Fruit fly (Drosophila melanogaster) whole organism, embryonic: ENCODE measurements around the gene Sec22.

Experiments used
- Antp ChIP-seq: fragments of 200-800 bp; sonication (Bioruptor generic); optimal IDR thresholded peaks from 3 replicates; lab custom pipeline; 2016; ENCODE audit warnings: missing biosample characterization, missing genetic modification characterization
- Blimp-1 ChIP-seq: fragments of 200-800 bp; sonication (Bioruptor generic); optimal IDR thresholded peaks from 3 replicates; lab custom pipeline; 2018; ENCODE audit warnings: missing biosample characterization, missing genetic modification characterization, mild to moderate bottlenecking, moderate library complexity, missing genetic modification reagents
- CG10462 ChIP-seq: fragments of 200-800 bp; sonication (Bioruptor generic); optimal IDR thresholded peaks from 2 replicates; lab custom pipeline; 2016; ENCODE audit warnings: missing biosample characterization, missing genetic modification characterization
- CG10565 ChIP-seq: fragments of 200-800 bp; sonication (Bioruptor generic); optimal IDR thresholded peaks from 3 replicates; lab custom pipeline; 2016; ENCODE audit warnings: missing biosample characterization, mild to moderate bottlenecking, missing genetic modification characterization
- CG11085 ChIP-seq: fragments of 200-800 bp; sonication (Bioruptor generic); IDR thresholded peaks from 2 replicates; pipeline ENCODE4 v1.3.6; 2022; ENCODE audit warnings: missing biosample characterization, missing genetic modification characterization
- CG12219 ChIP-seq: fragments of 200-800 bp; sonication (Bioruptor generic); optimal IDR thresholded peaks from 3 replicates; lab custom pipeline; 2018; ENCODE audit warnings: missing biosample characterization, mild to moderate bottlenecking, missing genetic modification characterization
- CG1233 ChIP-seq: fragments of 200-800 bp; sonication (Bioruptor generic); optimal IDR thresholded peaks from 4 replicates; lab custom pipeline; 2018; ENCODE audit warnings: missing biosample characterization, mild to moderate bottlenecking, missing genetic modification characterization
- CG12744 ChIP-seq: fragments of 200-800 bp; sonication (Bioruptor generic); optimal IDR thresholded peaks from 2 replicates; lab custom pipeline; 2016; ENCODE audit warnings: missing biosample characterization, missing genetic modification characterization
- CG13287 ChIP-seq: fragments of 200-800 bp; sonication (Bioruptor generic); IDR thresholded peaks from 2 replicates; pipeline ENCODE4 v1.3.6; 2022; ENCODE audit warnings: missing biosample characterization, missing genetic modification characterization; ENCODE audit not compliant: partially characterized antibody
- CG14965 ChIP-seq: fragments of 200-800 bp; sonication (Bioruptor generic); optimal IDR thresholded peaks from 2 replicates; lab custom pipeline; 2016; ENCODE audit warnings: missing biosample characterization, missing genetic modification characterization, borderline replicate concordance
- CG2129 ChIP-seq: fragments of 200-800 bp; sonication (Bioruptor generic); IDR thresholded peaks from 2 replicates; pipeline ENCODE4 v1.3.6; 2022; ENCODE audit warnings: missing biosample characterization, missing genetic modification characterization; ENCODE audit not compliant: partially characterized antibody
- CG31388 ChIP-seq: fragments of 200-800 bp; sonication (Bioruptor generic); optimal IDR thresholded peaks from 2 replicates; lab custom pipeline; 2016; ENCODE audit warnings: missing biosample characterization, missing genetic modification characterization
- CG32772 ChIP-seq: fragments of 200-800 bp; sonication (Bioruptor generic); IDR thresholded peaks from 2 replicates; pipeline ENCODE4 v1.3.6; 2022; ENCODE audit warnings: missing biosample characterization, missing genetic modification characterization
- CG3995 ChIP-seq: fragments of 200-800 bp; sonication (Bioruptor generic); optimal IDR thresholded peaks from 3 replicates; lab custom pipeline; 2016; ENCODE audit warnings: missing biosample characterization, missing genetic modification characterization
- CG6791 ChIP-seq: fragments of 200-800 bp; sonication (Bioruptor generic); IDR thresholded peaks from 3 replicates; pipeline ENCODE4 v1.3.6; 2022; ENCODE audit warnings: missing biosample characterization, missing genetic modification characterization; ENCODE audit not compliant: partially characterized antibody
- CG6854 ChIP-seq: fragments of 200-800 bp; sonication (Bioruptor generic); optimal IDR thresholded peaks from 3 replicates; lab custom pipeline; 2017; ENCODE audit warnings: missing biosample characterization, mild to moderate bottlenecking, missing genetic modification characterization
- CrebB ChIP-seq: fragments of 200-800 bp; sonication (Bioruptor generic); optimal IDR thresholded peaks from 3 replicates; lab custom pipeline; 2018; ENCODE audit warnings: missing biosample characterization, mild to moderate bottlenecking, missing genetic modification characterization
- Dref ChIP-seq: fragments of 200-800 bp; sonication (Bioruptor generic); IDR thresholded peaks from 2 replicates; pipeline ENCODE4 v1.3.6; 2022; ENCODE audit warnings: missing biosample characterization, missing genetic modification characterization
- Drgx ChIP-seq: fragments of 200-800 bp; sonication (Bioruptor generic); IDR thresholded peaks from 2 replicates; pipeline ENCODE4 v1.3.6; 2022; ENCODE audit warnings: missing biosample characterization, missing genetic modification characterization
- Gug ChIP-seq: fragments of 200-800 bp; sonication (Bioruptor generic); IDR thresholded peaks from 4 replicates; pipeline ENCODE4 v1.3.6; 2022; ENCODE audit warnings: missing biosample characterization, missing genetic modification characterization
- Hmr ChIP-seq: fragments of 200-800 bp; sonication (Bioruptor generic); optimal IDR thresholded peaks from 3 replicates; lab custom pipeline; 2017; ENCODE audit warnings: mild to moderate bottlenecking, missing biosample characterization, missing genetic modification reagents, missing genetic modification characterization
- Hsf ChIP-seq: fragments of 200-800 bp; sonication (Bioruptor generic); optimal IDR thresholded peaks from 3 replicates; lab custom pipeline; 2016; ENCODE audit warnings: missing biosample characterization, missing genetic modification characterization
- MESR4 ChIP-seq: fragments of 200-800 bp; sonication (Bioruptor generic); optimal IDR thresholded peaks from 2 replicates; lab custom pipeline; 2018; ENCODE audit warnings: missing biosample characterization, mild to moderate bottlenecking, missing genetic modification characterization, moderate library complexity
- Mes4 ChIP-seq: fragments of 200-800 bp; sonication (Bioruptor generic); optimal IDR thresholded peaks from 2 replicates; lab custom pipeline; 2016; ENCODE audit warnings: missing biosample characterization, missing genetic modification characterization
- Taf1 ChIP-seq: fragments of 200-800 bp; sonication (Bioruptor generic); IDR thresholded peaks from 2 replicates; pipeline ENCODE4 v1.3.6; 2022; ENCODE audit warnings: missing biosample characterization, missing genetic modification characterization
- Xbp1 ChIP-seq: fragments of 200-800 bp; sonication (Bioruptor generic); optimal IDR thresholded peaks from 3 replicates; lab custom pipeline; 2016; ENCODE audit warnings: missing biosample characterization, mild to moderate bottlenecking, missing genetic modification characterization
- aop ChIP-seq: fragments of 200-800 bp; sonication (Bioruptor generic); IDR thresholded peaks from 2 replicates; pipeline ENCODE4 v1.3.6; 2022; ENCODE audit warnings: missing biosample characterization, missing genetic modification characterization
- ase ChIP-seq: fragments of 200-800 bp; sonication (Bioruptor generic); IDR thresholded peaks from 3 replicates; pipeline ENCODE4 v1.3.6; 2022; ENCODE audit warnings: missing biosample characterization, missing genetic modification characterization
- bcd ChIP-seq: fragments of 200-800 bp; sonication (Bioruptor generic); optimal IDR thresholded peaks from 2 replicates; lab custom pipeline; 2017; ENCODE audit warnings: missing biosample characterization, mild to moderate bottlenecking, missing genetic modification characterization
- dmrt99B ChIP-seq: fragments of 200-800 bp; sonication (Bioruptor generic); optimal IDR thresholded peaks from 2 replicates; lab custom pipeline; 2018; ENCODE audit warnings: missing biosample characterization, mild to moderate bottlenecking, missing genetic modification characterization, moderate library complexity
- en ChIP-seq: fragments of 200-800 bp; sonication (Bioruptor generic); optimal IDR thresholded peaks from 2 replicates; lab custom pipeline; 2016; ENCODE audit warnings: missing biosample characterization, missing genetic modification characterization
- exex ChIP-seq: fragments of 200-800 bp; sonication (Bioruptor generic); optimal IDR thresholded peaks from 4 replicates; lab custom pipeline; 2018; ENCODE audit warnings: missing biosample characterization, mild to moderate bottlenecking, missing genetic modification characterization, moderate library complexity
- hth ChIP-seq: fragments of >200 bp; optimal IDR thresholded peaks from 2 replicates; lab custom pipeline; 2017; ENCODE audit warnings: inconsistent platforms
- jing ChIP-seq: fragments of 200-800 bp; sonication (Bioruptor generic); optimal IDR thresholded peaks from 2 replicates; lab custom pipeline; 2018; ENCODE audit warnings: missing biosample characterization, mild to moderate bottlenecking, missing genetic modification characterization
- lilli ChIP-seq: fragments of 200-800 bp; sonication (Bioruptor generic); optimal IDR thresholded peaks from 3 replicates; lab custom pipeline; 2016; ENCODE audit warnings: missing biosample characterization, missing genetic modification characterization
- maf-S ChIP-seq: fragments of 200-800 bp; sonication (Bioruptor generic); optimal IDR thresholded peaks from 2 replicates; lab custom pipeline; 2016; ENCODE audit warnings: missing biosample characterization, missing genetic modification characterization
- nom ChIP-seq: fragments of 200-800 bp; sonication (Bioruptor generic); optimal IDR thresholded peaks from 2 replicates; lab custom pipeline; 2017; ENCODE audit warnings: missing biosample characterization, missing genetic modification characterization, mild to moderate bottlenecking, moderate library complexity, missing genetic modification reagents
- pho ChIP-seq: fragments of 200-800 bp; sonication (Bioruptor generic); optimal IDR thresholded peaks from 2 replicates; lab custom pipeline; 2016; ENCODE audit warnings: missing biosample characterization, missing genetic modification characterization
- pita ChIP-seq: fragments of 200-800 bp; sonication (Bioruptor generic); optimal IDR thresholded peaks from 2 replicates; lab custom pipeline; 2017; ENCODE audit warnings: missing biosample characterization, mild to moderate bottlenecking, missing genetic modification characterization
- prd ChIP-seq, 3 experiments: fragments of >200 bp in 2 of 3; fragments of 200-800 bp in 1 of 3; sonication (Bioruptor generic) in 1 of 3; optimal IDR thresholded peaks in 2 of 3; IDR thresholded peaks in 1 of 3; 2 replicates in 2 of 3; 3 replicates in 1 of 3; pipeline versions ENCODE4 v1.3.6 to Lab custom; 2017 to 2022; ENCODE audit warnings: missing biosample characterization in 1 of 3, missing genetic modification characterization in 1 of 3
- sc ChIP-seq, 3 experiments: fragments of >200 bp in 2 of 3; fragments of 200-800 bp in 1 of 3; sonication (Bioruptor generic) in 1 of 3; optimal IDR thresholded peaks; 2 replicates in 2 of 3; 3 replicates in 1 of 3; lab custom pipeline; 2017; ENCODE audit warnings: mild to moderate bottlenecking in 1 of 3, missing biosample characterization in 1 of 3, missing genetic modification characterization in 1 of 3, missing genetic modification reagents in 1 of 3
- schlank ChIP-seq: fragments of 200-800 bp; sonication (Bioruptor generic); optimal IDR thresholded peaks from 2 replicates; lab custom pipeline; 2018; ENCODE audit warnings: missing biosample characterization, mild to moderate bottlenecking, missing genetic modification characterization
- sens-2 ChIP-seq: fragments of 200-800 bp; sonication (Bioruptor generic); IDR thresholded peaks from 2 replicates; pipeline ENCODE4 v1.3.6; 2022; ENCODE audit warnings: missing biosample characterization, missing genetic modification characterization
- slou ChIP-seq: fragments of 200-800 bp; sonication (Bioruptor generic); optimal IDR thresholded peaks from 3 replicates; lab custom pipeline; 2016; ENCODE audit warnings: missing biosample characterization, missing genetic modification characterization
- sqz ChIP-seq: fragments of 200-800 bp; sonication (Bioruptor generic); optimal IDR thresholded peaks from 3 replicates; lab custom pipeline; 2018; ENCODE audit warnings: missing biosample characterization, mild to moderate bottlenecking, missing genetic modification characterization
- tll ChIP-seq, 2 experiments: fragments of 200-800 bp in 1 of 2; fragments of >200 bp in 1 of 2; sonication (Bioruptor generic) in 1 of 2; optimal IDR thresholded peaks; 2 replicates each; lab custom pipeline; 2017 to 2019; ENCODE audit warnings: missing biosample characterization in 2 of 2, missing genetic modification characterization in 2 of 2, mild to moderate bottlenecking in 1 of 2, moderate library complexity in 1 of 2
- tna ChIP-seq: fragments of 200-800 bp; sonication (Bioruptor generic); IDR thresholded peaks from 2 replicates; pipeline ENCODE4 v1.3.6; 2022; ENCODE audit warnings: missing biosample characterization, missing genetic modification characterization; ENCODE audit not compliant: partially characterized antibody
- vnd ChIP-seq: fragments of 200-800 bp; sonication (Bioruptor generic); IDR thresholded peaks from 3 replicates; pipeline ENCODE4 v1.3.6; 2022; ENCODE audit warnings: missing biosample characterization, missing genetic modification characterization; ENCODE audit not compliant: partially characterized antibody
- zen2 ChIP-seq: fragments of 200-800 bp; sonication (Bioruptor generic); IDR thresholded peaks from 3 replicates; pipeline ENCODE4 v1.3.6; 2022; ENCODE audit warnings: missing biosample characterization, missing genetic modification characterization; ENCODE audit not compliant: partially characterized antibody

Gene Sec22

dm6 chrX:796397-796989, 9.4 kb upstream of the Sec22 start (continued):
- TF ChIP-seq CG6791 (GFP tag; lab: Robert Waterston, UW): peak; percentile 98
- TF ChIP-seq prd (optimal IDR thresholded peaks at IDR 0.05; lab: Kevin White, UChicago): no peak
- no peak for TF ChIP-seq prd (GFP tag; IDR thresholded peaks at IDR 0.05; lab: Robert Waterston, UW)
- no peak for TF ChIP-seq CG32772 (GFP tag; lab: Robert Waterston, UW)
- no peak for TF ChIP-seq Hsf (GFP tag; lab: Kevin White, UChicago)
- TF ChIP-seq aop (GFP tag; lab: Robert Waterston, UW): no peak
- TF ChIP-seq vnd (GFP tag; lab: Robert Waterston, UW): peak; percentile 89
- TF ChIP-seq en (GFP tag; lab: Kevin White, UChicago): no peak
- TF ChIP-seq Antp (GFP tag; lab: Kevin White, UChicago): no peak
- no peak for TF ChIP-seq bcd (GFP tag; lab: Kevin White, UChicago)
- no peak for TF ChIP-seq hth (lab: Kevin White, UChicago)
- TF ChIP-seq CG2129: peak; percentile 97
- TF ChIP-seq nom (GFP tag; lab: Kevin White, UChicago): peak; percentile 38
- TF ChIP-seq ase (GFP tag; lab: Robert Waterston, UW): no peak
- no peak for TF ChIP-seq CG14965 (GFP tag; lab: Kevin White, UChicago)
- TF ChIP-seq maf-S (GFP tag; lab: Kevin White, UChicago): no peak
- TF ChIP-seq sqz (GFP tag; lab: Kevin White, UChicago): no peak
- TF ChIP-seq Mes4 (GFP tag; lab: Kevin White, UChicago): no peak
- TF ChIP-seq Drgx (GFP tag; lab: Robert Waterston, UW): peak; percentile 37
- TF ChIP-seq CG10462: peak; percentile 89
- TF ChIP-seq Dref (GFP tag; lab: Robert Waterston, UW): no peak
- peak; percentile 90 for TF ChIP-seq Hmr
- TF ChIP-seq tna (GFP tag; lab: Robert Waterston, UW): peak; percentile 80
- TF ChIP-seq CG10565 (GFP tag; lab: Kevin White, UChicago): no peak
- TF ChIP-seq lilli (GFP tag; lab: Kevin White, UChicago): peak; percentile 35
- peak; percentile 12 for TF ChIP-seq exex (tag; lab: Kevin White, UChicago)
- peak; percentile 11 for TF ChIP-seq MESR4 (GFP tag; lab: Kevin White, UChicago)
- TF ChIP-seq jing (GFP tag; lab: Kevin White, UChicago): no peak
- peak; percentile 98 for TF ChIP-seq CG13287 (GFP tag; lab: Robert Waterston, UW)
- no peak for TF ChIP-seq sc (optimal IDR thresholded peaks at IDR 0.05; lab: Kevin White, UChicago)
- no peak for TF ChIP-seq sc (GFP tag; optimal IDR thresholded peaks at IDR 0.05; lab: Kevin White, UChicago)
- peak; percentile 34 for TF ChIP-seq Xbp1 (GFP tag; lab: Kevin White, UChicago)
- no peak for TF ChIP-seq CrebB (tag; lab: Kevin White, UChicago)
- no peak for TF ChIP-seq Taf1 (GFP tag; lab: Robert Waterston, UW)
- TF ChIP-seq Gug (GFP tag; lab: Robert Waterston, UW): peak; percentile 11; the same call in 1 of the 4 replicates
- TF ChIP-seq tll (GFP tag; optimal IDR thresholded peaks at IDR 0.05; lab: Kevin White, UChicago): no peak
- TF ChIP-seq CG1233: no peak
- TF ChIP-seq CG12744 (GFP tag; lab: Kevin White, UChicago): no peak
- TF ChIP-seq CG12219 (GFP tag; lab: Kevin White, UChicago): no peak
- no peak for TF ChIP-seq pita (GFP tag; lab: Kevin White, UChicago)
- no peak for TF ChIP-seq slou
- TF ChIP-seq CG3995: no peak
- no peak for TF ChIP-seq CG31388 (GFP tag; lab: Kevin White, UChicago)
- no peak for TF ChIP-seq sens-2
- no peak for TF ChIP-seq schlank (tag; lab: Kevin White, UChicago)
- TF ChIP-seq zen2 (GFP tag; lab: Robert Waterston, UW): peak; percentile 98
- TF ChIP-seq dmrt99B (tag; lab: Kevin White, UChicago): no peak
- TF ChIP-seq CG6854 (GFP tag; lab: Kevin White, UChicago): no peak
- TF ChIP-seq Blimp-1 (GFP tag; lab: Kevin White, UChicago): no peak
- TF ChIP-seq pho (GFP tag; lab: Kevin White, UChicago): peak; percentile 31
- no peak for TF ChIP-seq CG11085 (GFP tag; lab: Robert Waterston, UW)
